Fruit fly (Drosophila melanogaster) whole organism, embryonic: ENCODE measurements around the gene CG12477.

Experiments
- Bteb2 ChIP-seq: fragments of 200-800 bp; sonication (Bioruptor generic); optimal IDR thresholded peaks from 2 replicates; lab custom pipeline; 2016; ENCODE audit warnings: missing biosample characterization, missing genetic modification characterization
- CG11247 ChIP-seq: fragments of 200-800 bp; sonication (Bioruptor generic); IDR thresholded peaks from 2 replicates; pipeline ENCODE4 v1.3.6; 2022; ENCODE audit warnings: missing biosample characterization, missing genetic modification characterization
- CG11398 ChIP-seq: fragments of 200-800 bp; sonication (Bioruptor generic); optimal IDR thresholded peaks from 2 replicates; lab custom pipeline; 2016; ENCODE audit warnings: missing biosample characterization, missing genetic modification characterization
- CG11504 ChIP-seq: fragments of 200-800 bp; sonication (Bioruptor generic); optimal IDR thresholded peaks from 3 replicates; lab custom pipeline; 2019; ENCODE audit warnings: missing biosample characterization, mild to moderate bottlenecking, missing genetic modification characterization, moderate library complexity
- CG12219 ChIP-seq: fragments of 200-800 bp; sonication (Bioruptor generic); optimal IDR thresholded peaks from 3 replicates; lab custom pipeline; 2018; ENCODE audit warnings: missing biosample characterization, mild to moderate bottlenecking, missing genetic modification characterization
- CG16813 ChIP-seq: fragments of 200-800 bp; sonication (Bioruptor generic); IDR thresholded peaks from 3 replicates; pipeline ENCODE4 v1.3.6; 2022; ENCODE audit warnings: missing biosample characterization, missing genetic modification characterization; ENCODE audit not compliant: partially characterized antibody
- CG17328 ChIP-seq: fragments of 200-800 bp; sonication (Bioruptor generic); IDR thresholded peaks from 2 replicates; pipeline ENCODE4 v1.3.6; 2022; ENCODE audit warnings: missing biosample characterization, missing genetic modification characterization
- CG18599 ChIP-seq: fragments of 200-800 bp; sonication (Bioruptor generic); optimal IDR thresholded peaks from 3 replicates; lab custom pipeline; 2017; ENCODE audit warnings: missing biosample characterization, missing genetic modification characterization, mild to moderate bottlenecking, moderate library complexity, missing genetic modification reagents
- CG3995 ChIP-seq: fragments of 200-800 bp; sonication (Bioruptor generic); optimal IDR thresholded peaks from 3 replicates; lab custom pipeline; 2016; ENCODE audit warnings: missing biosample characterization, missing genetic modification characterization
- CG4424 ChIP-seq: fragments of 200-800 bp; sonication (Bioruptor generic); optimal IDR thresholded peaks from 3 replicates; lab custom pipeline; 2016; ENCODE audit warnings: missing biosample characterization, missing genetic modification characterization
- CG6791 ChIP-seq: fragments of 200-800 bp; sonication (Bioruptor generic); IDR thresholded peaks from 3 replicates; pipeline ENCODE4 v1.3.6; 2022; ENCODE audit warnings: missing biosample characterization, missing genetic modification characterization; ENCODE audit not compliant: partially characterized antibody
- CG8924 ChIP-seq: fragments of 200-800 bp; optimal IDR thresholded peaks from 3 replicates; lab custom pipeline; 2019; ENCODE audit warnings: missing biosample characterization, mild to moderate bottlenecking, missing genetic modification characterization, moderate library complexity
- CG8944 ChIP-seq: fragments of 200-800 bp; sonication (Bioruptor generic); optimal IDR thresholded peaks from 3 replicates; lab custom pipeline; 2016; ENCODE audit warnings: missing biosample characterization, missing genetic modification characterization
- CG9876 ChIP-seq: fragments of 200-800 bp; sonication (Bioruptor generic); optimal IDR thresholded peaks from 2 replicates; lab custom pipeline; 2016; ENCODE audit warnings: missing biosample characterization, missing genetic modification characterization
- CHES-1-like ChIP-seq: fragments of 200-800 bp; sonication (Bioruptor generic); optimal IDR thresholded peaks from 2 replicates; lab custom pipeline; 2016; ENCODE audit warnings: missing biosample characterization, missing genetic modification characterization
- Elba2 ChIP-seq: fragments of 200-800 bp; sonication (Bioruptor generic); optimal IDR thresholded peaks from 3 replicates; lab custom pipeline; 2016; ENCODE audit warnings: missing biosample characterization, missing genetic modification characterization
- Gsc ChIP-seq: fragments of 200-800 bp; sonication (Bioruptor generic); IDR thresholded peaks from 2 replicates; pipeline ENCODE4 v1.3.6; 2022; ENCODE audit warnings: missing biosample characterization, missing genetic modification characterization
- HLH4C ChIP-seq: fragments of 200-800 bp; sonication (Bioruptor generic); IDR thresholded peaks from 3 replicates; pipeline ENCODE4 v1.3.6; 2022; ENCODE audit warnings: missing biosample characterization, missing genetic modification characterization; ENCODE audit not compliant: partially characterized antibody
- HLH54F ChIP-seq: fragments of 200-800 bp; sonication (Bioruptor generic); optimal IDR thresholded peaks from 3 replicates; lab custom pipeline; 2016; ENCODE audit warnings: missing biosample characterization, missing genetic modification characterization
- MBD-R2 ChIP-seq: fragments of 200-800 bp; sonication (Bioruptor generic); IDR thresholded peaks from 2 replicates; pipeline ENCODE4 v1.3.6; 2022; ENCODE audit warnings: missing biosample characterization, missing genetic modification characterization
- Stat92E ChIP-seq, 3 experiments: fragments of >200 bp in 2 of 3; fragments of 200-800 bp in 1 of 3; sonication (Bioruptor generic) in 1 of 3; optimal IDR thresholded peaks; 2 replicates each; lab custom pipeline; 2017 to 2019; ENCODE audit warnings: missing biosample characterization in 3 of 3, missing genetic modification characterization in 3 of 3, mild to moderate bottlenecking in 1 of 3, moderate library complexity in 1 of 3
- Trl ChIP-seq, 3 experiments: fragments of >200 bp in 2 of 3; fragments of 200-800 bp in 1 of 3; sonication (Bioruptor generic) in 1 of 3; optimal IDR thresholded peaks; 2 replicates in 1 of 3; 3 replicates in 2 of 3; lab custom pipeline; 2016 to 2017; ENCODE audit warnings: missing biosample characterization in 1 of 3, missing genetic modification characterization in 1 of 3
- Xbp1 ChIP-seq: fragments of 200-800 bp; sonication (Bioruptor generic); optimal IDR thresholded peaks from 3 replicates; lab custom pipeline; 2016; ENCODE audit warnings: missing biosample characterization, mild to moderate bottlenecking, missing genetic modification characterization
- YL-1 ChIP-seq: fragments of 200-800 bp; sonication (Bioruptor generic); optimal IDR thresholded peaks from 3 replicates; lab custom pipeline; 2017; ENCODE audit warnings: missing biosample characterization, mild to moderate bottlenecking, missing genetic modification characterization
- al ChIP-seq: fragments of 200-800 bp; sonication (Bioruptor generic); IDR thresholded peaks from 2 replicates; pipeline ENCODE4 v1.3.6; 2022; ENCODE audit warnings: missing biosample characterization, missing genetic modification characterization
- ash1 ChIP-seq: fragments of 200-800 bp; sonication (Bioruptor generic); optimal IDR thresholded peaks from 2 replicates; lab custom pipeline; 2018; ENCODE audit warnings: missing biosample characterization, mild to moderate bottlenecking, missing genetic modification characterization
- bbx ChIP-seq: fragments of 200-800 bp; sonication (Bioruptor generic); IDR thresholded peaks from 2 replicates; pipeline ENCODE4 v1.3.6; 2022; ENCODE audit warnings: missing biosample characterization, missing genetic modification characterization; ENCODE audit not compliant: partially characterized antibody
- bcd ChIP-seq: fragments of 200-800 bp; sonication (Bioruptor generic); optimal IDR thresholded peaks from 2 replicates; lab custom pipeline; 2017; ENCODE audit warnings: missing biosample characterization, mild to moderate bottlenecking, missing genetic modification characterization
- ems ChIP-seq: fragments of 200-800 bp; sonication (Bioruptor generic); optimal IDR thresholded peaks from 3 replicates; lab custom pipeline; 2016; ENCODE audit warnings: missing biosample characterization, missing genetic modification characterization
- exex ChIP-seq: fragments of 200-800 bp; sonication (Bioruptor generic); optimal IDR thresholded peaks from 4 replicates; lab custom pipeline; 2018; ENCODE audit warnings: missing biosample characterization, mild to moderate bottlenecking, missing genetic modification characterization, moderate library complexity
- grau ChIP-seq: fragments of 200-800 bp; optimal IDR thresholded peaks from 3 replicates; lab custom pipeline; 2019; ENCODE audit warnings: missing biosample characterization, mild to moderate bottlenecking, missing genetic modification characterization, moderate library complexity
- insv ChIP-seq, 2 experiments: fragments of 200-800 bp; sonication (Bioruptor generic); optimal IDR thresholded peaks; 3 replicates each; lab custom pipeline; 2016 to 2018; ENCODE audit warnings: missing biosample characterization in 2 of 2, missing genetic modification characterization in 2 of 2
- knrl ChIP-seq: fragments of 200-800 bp; sonication (Bioruptor generic); IDR thresholded peaks from 3 replicates; pipeline ENCODE4 v1.3.6; 2022; ENCODE audit warnings: missing biosample characterization, missing genetic modification characterization; ENCODE audit not compliant: partially characterized antibody
- lbe ChIP-seq: fragments of 200-800 bp; sonication (Bioruptor generic); optimal IDR thresholded peaks from 2 replicates; lab custom pipeline; 2016; ENCODE audit warnings: missing biosample characterization, mild to moderate bottlenecking, missing genetic modification characterization
- nom ChIP-seq: fragments of 200-800 bp; sonication (Bioruptor generic); optimal IDR thresholded peaks from 2 replicates; lab custom pipeline; 2017; ENCODE audit warnings: missing biosample characterization, missing genetic modification characterization, mild to moderate bottlenecking, moderate library complexity, missing genetic modification reagents
- pho ChIP-seq: fragments of 200-800 bp; sonication (Bioruptor generic); optimal IDR thresholded peaks from 2 replicates; lab custom pipeline; 2016; ENCODE audit warnings: missing biosample characterization, missing genetic modification characterization
- phol ChIP-seq: fragments of 200-800 bp; sonication (Bioruptor generic); optimal IDR thresholded peaks from 3 replicates; lab custom pipeline; 2018; ENCODE audit warnings: missing biosample characterization, mild to moderate bottlenecking, missing genetic modification characterization, moderate library complexity
- prd ChIP-seq, 3 experiments: fragments of >200 bp in 2 of 3; fragments of 200-800 bp in 1 of 3; sonication (Bioruptor generic) in 1 of 3; optimal IDR thresholded peaks in 2 of 3; IDR thresholded peaks in 1 of 3; 2 replicates in 2 of 3; 3 replicates in 1 of 3; pipeline versions ENCODE4 v1.3.6 to Lab custom; 2017 to 2022; ENCODE audit warnings: missing biosample characterization in 1 of 3, missing genetic modification characterization in 1 of 3
- row ChIP-seq: fragments of 200-800 bp; sonication (Bioruptor generic); IDR thresholded peaks from 3 replicates; pipeline ENCODE4 v1.3.6; 2022; ENCODE audit warnings: missing biosample characterization, missing genetic modification characterization
- sc ChIP-seq, 3 experiments: fragments of >200 bp in 2 of 3; fragments of 200-800 bp in 1 of 3; sonication (Bioruptor generic) in 1 of 3; optimal IDR thresholded peaks; 2 replicates in 2 of 3; 3 replicates in 1 of 3; lab custom pipeline; 2017; ENCODE audit warnings: mild to moderate bottlenecking in 1 of 3, missing biosample characterization in 1 of 3, missing genetic modification characterization in 1 of 3, missing genetic modification reagents in 1 of 3
- slbo ChIP-seq: fragments of 200-800 bp; sonication (Bioruptor generic); IDR thresholded peaks from 2 replicates; pipeline ENCODE4 v1.3.6; 2022; ENCODE audit warnings: missing biosample characterization, missing genetic modification characterization
- slp2 ChIP-seq: fragments of 200-800 bp; sonication (Bioruptor generic); optimal IDR thresholded peaks from 2 replicates; lab custom pipeline; 2016; ENCODE audit warnings: missing biosample characterization, missing genetic modification characterization
- tio ChIP-seq: fragments of 200-800 bp; sonication (Bioruptor generic); optimal IDR thresholded peaks from 2 replicates; lab custom pipeline; 2017; ENCODE audit warnings: missing biosample characterization, missing genetic modification characterization, inconsistent platforms
- tna ChIP-seq: fragments of 200-800 bp; sonication (Bioruptor generic); IDR thresholded peaks from 2 replicates; pipeline ENCODE4 v1.3.6; 2022; ENCODE audit warnings: missing biosample characterization, missing genetic modification characterization; ENCODE audit not compliant: partially characterized antibody
- trem ChIP-seq: fragments of 200-800 bp; optimal IDR thresholded peaks from 3 replicates; lab custom pipeline; 2019; ENCODE audit warnings: missing biosample characterization, mild to moderate bottlenecking, missing genetic modification characterization, moderate library complexity
- unpg ChIP-seq: fragments of 200-800 bp; sonication (Bioruptor generic); optimal IDR thresholded peaks from 3 replicates; lab custom pipeline; 2018; ENCODE audit warnings: missing biosample characterization, mild to moderate bottlenecking, missing genetic modification characterization, moderate library complexity
- zfh1 ChIP-seq: fragments of 200-800 bp; sonication (Bioruptor generic); IDR thresholded peaks from 3 replicates; pipeline ENCODE4 v1.3.6; 2022; ENCODE audit warnings: missing biosample characterization, missing genetic modification characterization

CG12477 gene

DNA sequence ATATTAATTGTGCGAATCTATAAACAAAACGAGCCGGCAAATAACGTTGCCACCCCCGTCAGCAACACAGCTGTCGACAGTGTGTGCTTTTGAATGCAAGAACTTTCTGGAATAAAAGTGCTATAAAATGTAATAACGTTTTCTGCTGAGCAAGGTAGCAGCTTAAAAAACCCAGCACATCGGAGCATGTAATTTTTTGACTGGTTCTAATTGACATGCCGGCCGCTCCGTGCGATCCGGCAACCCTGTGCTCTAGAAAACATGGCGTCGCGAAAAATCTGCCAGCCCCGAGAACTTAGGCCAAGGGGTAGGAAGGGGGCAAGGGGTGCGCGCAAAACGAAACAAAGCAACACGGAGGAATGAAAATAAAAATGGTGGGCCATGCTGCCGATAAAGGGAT is 50.9 kb downstream of the CG12477 start (continued):
- TF ChIP-seq row: peak; percentile 46; the same call in 2 of the 3 replicates
- TF ChIP-seq trem (tag; lab: Kevin White, UChicago): peak; percentile 55
- TF ChIP-seq ash1 (GFP tag; lab: Kevin White, UChicago): no peak
- peak; percentile 46 for TF ChIP-seq CG3995 (GFP tag; lab: Kevin White, UChicago)
- TF ChIP-seq grau: peak; percentile 28
- no peak for TF ChIP-seq ems (GFP tag; lab: Kevin White, UChicago)
- TF ChIP-seq pho (GFP tag; lab: Kevin White, UChicago): peak; percentile 14
- TF ChIP-seq CG9876: no peak
- peak; percentile 3 for TF ChIP-seq CG8924
- no peak for TF ChIP-seq Gsc (GFP tag; lab: Robert Waterston, UW)
- TF ChIP-seq slp2: peak; percentile 7
- TF ChIP-seq CHES-1-like (GFP tag; lab: Kevin White, UChicago): peak; percentile 28
- peak; percentile 74 for TF ChIP-seq Elba2 (GFP tag; lab: Kevin White, UChicago)
- TF ChIP-seq zfh1: peak; percentile 49; the same call in 1 of the 3 replicates
- TF ChIP-seq nom (GFP tag; lab: Kevin White, UChicago): peak; percentile 56
- peak; percentile 19 for TF ChIP-seq Xbp1 (GFP tag; lab: Kevin White, UChicago)
- TF ChIP-seq CG4424 (GFP tag; lab: Kevin White, UChicago): peak; percentile 7
- TF ChIP-seq phol (tag; lab: Kevin White, UChicago): peak; percentile 98
- TF ChIP-seq prd (optimal IDR thresholded peaks at IDR 0.05; lab: Kevin White, UChicago): no peak
- TF ChIP-seq prd (GFP tag; IDR thresholded peaks at IDR 0.05; lab: Robert Waterston, UW): peak; percentile 6; the same call in 1 of the 3 replicates
- peak; percentile 33; the same call in 1 of the 2 replicates for TF ChIP-seq bbx (GFP tag; lab: Robert Waterston, UW)
- no peak for TF ChIP-seq CG8944
- 0 out of 3 replicates have a peak, but pooled peaks have one; percentile 17 for TF ChIP-seq knrl (GFP tag; lab: Robert Waterston, UW)
- TF ChIP-seq lbe (GFP tag; lab: Kevin White, UChicago): peak; percentile 25
- peak; percentile 31; the same call in 1 of the 3 replicates for TF ChIP-seq CG6791 (GFP tag; lab: Robert Waterston, UW)
- TF ChIP-seq CG11247 (GFP tag; lab: Robert Waterston, UW): 0 out of 2 replicates have a peak, but pooled peaks have one; percentile 16
- peak; percentile 16 for TF ChIP-seq unpg
- no peak for TF ChIP-seq CG12219 (GFP tag; lab: Kevin White, UChicago)
- peak; percentile 31 for TF ChIP-seq HLH54F (GFP tag; lab: Kevin White, UChicago)
- TF ChIP-seq bcd: no peak
- TF ChIP-seq Stat92E (GFP tag; optimal IDR thresholded peaks at IDR 0.05; lab: Kevin White, UChicago): no peak
- peak; percentile 8 for TF ChIP-seq exex (tag; lab: Kevin White, UChicago)
- TF ChIP-seq CG17328 (GFP tag; lab: Robert Waterston, UW): 0 out of 2 replicates have a peak, but pooled peaks have one; percentile 33
- 0 out of 3 replicates have a peak, but pooled peaks have one; percentile 9 for TF ChIP-seq HLH4C (GFP tag; lab: Robert Waterston, UW)
- TF ChIP-seq CG18599: peak; percentile 37
- no peak for TF ChIP-seq insv (GFP tag; optimal IDR thresholded peaks at IDR 0.05; lab: Kevin White, UChicago)
- TF ChIP-seq tio (GFP tag; lab: Kevin White, UChicago): no peak
- peak; percentile 11 for TF ChIP-seq Bteb2 (GFP tag; lab: Kevin White, UChicago)
- TF ChIP-seq CG16813 (GFP tag; lab: Robert Waterston, UW): peak; percentile 19; the same call in 1 of the 3 replicates
- TF ChIP-seq sc (optimal IDR thresholded peaks at IDR 0.05; lab: Kevin White, UChicago): no peak
- no peak for TF ChIP-seq sc (GFP tag; optimal IDR thresholded peaks at IDR 0.05; lab: Kevin White, UChicago)
- TF ChIP-seq slbo (GFP tag; lab: Robert Waterston, UW): 0 out of 2 replicates have a peak, but pooled peaks have one; percentile 20
- TF ChIP-seq tna (GFP tag; lab: Robert Waterston, UW): peak; percentile 19; the same call in 1 of the 2 replicates
- TF ChIP-seq YL-1 (GFP tag; lab: Kevin White, UChicago): peak; percentile 42
- TF ChIP-seq CG11504: peak; percentile 50
- peak; percentile 54; the same call in 1 of the 2 replicates for TF ChIP-seq MBD-R2 (GFP tag; lab: Robert Waterston, UW)
- no peak for TF ChIP-seq CG11398 (GFP tag; lab: Kevin White, UChicago)
- TF ChIP-seq al (GFP tag; lab: Robert Waterston, UW): 0 out of 2 replicates have a peak, but pooled peaks have one; percentile 19
- TF ChIP-seq Trl (optimal IDR thresholded peaks at IDR 0.05; lab: Kevin White, UChicago): no peak
- TF ChIP-seq Trl (GFP tag; optimal IDR thresholded peaks at IDR 0.05; lab: Kevin White, UChicago): peak; percentile 43
